Worm (Caenorhabditis elegans) whole organism, L4 larva: ENCODE measurements around the gene Y38C1BA.1.

Source experiments
- F37D6.2 ChIP-seq: sonication (generic microtip); optimal IDR thresholded peaks from 2 replicates; lab custom pipeline; 2016; ENCODE audit warnings: mild to moderate bottlenecking, missing genetic modification characterization, missing compliant biosample characterization
- ama-1 ChIP-seq: fragments of 150-350 bp; optimal IDR thresholded peaks from 2 replicates; lab custom pipeline; 2014; ENCODE audit warnings: inconsistent platforms, mixed read lengths
- lsy-2 ChIP-seq, 2 experiments: fragments of 150-350 bp in 1 of 2; sonication (generic microtip) in 1 of 2; optimal IDR thresholded peaks; 2 replicates each; lab custom pipeline; 2014 to 2017; ENCODE audit warnings: missing biosample characterization in 2 of 2, missing genetic modification characterization in 2 of 2
- nhr-10 ChIP-seq: fragments of 150-350 bp; optimal IDR thresholded peaks from 2 replicates; lab custom pipeline; 2014; ENCODE audit warnings: missing biosample characterization, missing genetic modification characterization
- nhr-11 ChIP-seq: fragments of 150-350 bp; optimal IDR thresholded peaks from 2 replicates; lab custom pipeline; 2014; ENCODE audit warnings: missing biosample characterization, missing genetic modification characterization
- nhr-237 ChIP-seq: sonication (generic microtip); optimal IDR thresholded peaks from 2 replicates; lab custom pipeline; 2017; ENCODE audit warnings: missing biosample characterization, missing genetic modification characterization
- pha-4 ChIP-seq, 2 experiments: fragments of 150-350 bp in 1 of 2; fragments of 200-800 bp in 1 of 2; sonication (Bioruptor generic) in 1 of 2; IDR thresholded peaks in 1 of 2; optimal IDR thresholded peaks in 1 of 2; 2 replicates each; pipeline versions ENCODE4 v1.3.6 to Lab custom; 2014 to 2022; ENCODE audit warnings: missing genetic modification characterization in 2 of 2, missing genetic modification reagents in 2 of 2, missing biosample characterization in 1 of 2, missing compliant biosample characterization in 1 of 2
- snpc-4 ChIP-seq: fragments of 150-350 bp; optimal IDR thresholded peaks from 2 replicates; lab custom pipeline; 2014; ENCODE audit warnings: missing biosample characterization, missing genetic modification characterization
- zag-1 ChIP-seq: fragments of 150-350 bp; optimal IDR thresholded peaks from 2 replicates; lab custom pipeline; 2014; ENCODE audit warnings: missing biosample characterization, missing genetic modification characterization

- TF ChIP-seq zag-1 (tag; lab: Kevin White, UChicago) = no peak
- TF ChIP-seq lsy-2 (tag; optimal IDR thresholded peaks at IDR 0.05; lab: Kevin White, UChicago) = no peak
- TF ChIP-seq nhr-237 = no peak
- no peak for TF ChIP-seq F37D6.2 (tag; lab: Kevin White, UChicago)
- no peak for TF ChIP-seq ama-1 (lab: Kevin White, UChicago)
- no peak for TF ChIP-seq snpc-4 (tag; lab: Kevin White, UChicago)
- TF ChIP-seq pha-4 (GFP tag; IDR thresholded peaks at IDR 0.05; lab: Robert Waterston, UW) = no peak
- TF ChIP-seq pha-4 (tag; optimal IDR thresholded peaks at IDR 0.05; lab: Kevin White, UChicago) = no peak
- TF ChIP-seq nhr-10 (tag; lab: Kevin White, UChicago) = no peak
- TF ChIP-seq nhr-11 = no peak
Observed at ce11 chrIV:1752480-1752879, 51.3 kb downstream of the Y38C1BA.1 start.
